Fruit fly (Drosophila melanogaster) S2 (cell line): Measurements from ENCODE around the gene CG6067.

Experiments used
- CG8478 ChIP-seq: fragments of >200 bp; optimal IDR thresholded peaks from 2 replicates; lab custom pipeline; 2018
- CTCF ChIP-seq, 2 experiments: fragments of >200 bp; optimal IDR thresholded peaks; 2 replicates each; lab custom pipeline; 2018

- TF ChIP-seq CTCF (optimal IDR thresholded peaks at IDR 0.05; lab: Kevin White, UChicago) (peak; percentile 95 to 97), CG8478 (lab: Kevin White, UChicago) (no peak)
Observed at dm6 chrX:5907916-5908315, 47.5 kb upstream of the CG6067 start, which contains the start of gene CG12236.
